Worm (Caenorhabditis elegans) whole organism, L3 larva: ENCODE measurements around the gene clec-158.

ENCODE experiments used
- R02D3.7 ChIP-seq: fragments of 150-350 bp; optimal IDR thresholded peaks from 2 replicates; lab custom pipeline; 2014; ENCODE audit warnings: missing biosample characterization, missing genetic modification characterization
- ZK546.5 ChIP-seq: sonication (generic microtip); optimal IDR thresholded peaks from 2 replicates; lab custom pipeline; 2017; ENCODE audit warnings: missing biosample characterization, missing genetic modification characterization
- aly-2 ChIP-seq: fragments of 150-350 bp; optimal IDR thresholded peaks from 2 replicates; lab custom pipeline; 2014; ENCODE audit warnings: missing biosample characterization, missing genetic modification characterization
- ama-1 ChIP-seq: fragments of 150-350 bp; optimal IDR thresholded peaks from 2 replicates; lab custom pipeline; 2018
- ceh-16 ChIP-seq: sonication (generic microtip); optimal IDR thresholded peaks from 2 replicates; lab custom pipeline; 2017; ENCODE audit warnings: missing biosample characterization, missing genetic modification characterization
- ceh-82 ChIP-seq: fragments of 150-350 bp; optimal IDR thresholded peaks from 2 replicates; lab custom pipeline; 2014; ENCODE audit warnings: missing biosample characterization, missing genetic modification characterization
- ceh-9 ChIP-seq: sonication (generic microtip); optimal IDR thresholded peaks from 2 replicates; lab custom pipeline; 2018; ENCODE audit warnings: missing biosample characterization, missing genetic modification characterization
- daf-12 ChIP-seq: fragments of 150-350 bp; optimal IDR thresholded peaks from 2 replicates; lab custom pipeline; 2014; ENCODE audit warnings: missing biosample characterization, missing genetic modification reagents, missing genetic modification characterization
- egl-27 ChIP-seq: sonication (generic microtip); optimal IDR thresholded peaks from 4 replicates; lab custom pipeline; 2017; ENCODE audit warnings: missing biosample characterization, missing genetic modification reagents, missing genetic modification characterization
- egl-5 ChIP-seq: fragments of 150-350 bp; optimal IDR thresholded peaks from 2 replicates; lab custom pipeline; 2017; ENCODE audit warnings: missing biosample characterization, missing genetic modification reagents, missing genetic modification characterization, inconsistent platforms
- elt-1 ChIP-seq: fragments of 150-350 bp; optimal IDR thresholded peaks from 2 replicates; lab custom pipeline; 2014; ENCODE audit warnings: missing biosample characterization, missing genetic modification characterization
- elt-2 ChIP-seq: sonication (generic microtip); optimal IDR thresholded peaks from 2 replicates; lab custom pipeline; 2016; ENCODE audit warnings: missing genetic modification reagents, mild to moderate bottlenecking, missing genetic modification characterization, missing compliant biosample characterization
- eor-1 ChIP-seq, 2 experiments: fragments of 150-350 bp; optimal IDR thresholded peaks; 2 replicates each; lab custom pipeline; 2014 to 2018; ENCODE audit warnings: missing biosample characterization in 2 of 2, missing genetic modification characterization in 2 of 2
- fos-1 ChIP-seq: fragments of 150-350 bp; optimal IDR thresholded peaks from 2 replicates; lab custom pipeline; 2014; ENCODE audit warnings: missing biosample characterization, missing genetic modification characterization
- hmg-11 ChIP-seq: sonication (generic microtip); optimal IDR thresholded peaks from 2 replicates; lab custom pipeline; 2016; ENCODE audit warnings: missing genetic modification characterization, missing compliant biosample characterization
- jun-1 ChIP-seq: fragments of 150-350 bp; optimal IDR thresholded peaks from 2 replicates; lab custom pipeline; 2014; ENCODE audit warnings: missing biosample characterization, missing genetic modification reagents, missing genetic modification characterization
- lin-15B ChIP-seq: fragments of 150-350 bp; optimal IDR thresholded peaks from 2 replicates; lab custom pipeline; 2014; ENCODE audit warnings: missing biosample characterization, missing genetic modification characterization
- lin-39 ChIP-seq: fragments of 150-350 bp; optimal IDR thresholded peaks from 2 replicates; lab custom pipeline; 2018; ENCODE audit warnings: missing biosample characterization, missing genetic modification reagents, missing genetic modification characterization
- lsy-12 ChIP-seq: sonication (generic microtip); optimal IDR thresholded peaks from 2 replicates; lab custom pipeline; 2016; ENCODE audit warnings: mild to moderate bottlenecking, missing genetic modification characterization, missing compliant biosample characterization
- mdl-1 ChIP-seq: fragments of 150-350 bp; optimal IDR thresholded peaks from 2 replicates; lab custom pipeline; 2014; ENCODE audit warnings: missing biosample characterization, missing genetic modification characterization
- nfya-1 ChIP-seq: sonication (generic microtip); optimal IDR thresholded peaks from 2 replicates; lab custom pipeline; 2017; ENCODE audit warnings: missing genetic modification characterization, mild to moderate bottlenecking, missing compliant biosample characterization, antibody characterized with exemption, moderate library complexity; ENCODE audit not compliant: insufficient read depth
- nhr-11 ChIP-seq: fragments of 150-350 bp; optimal IDR thresholded peaks from 2 replicates; lab custom pipeline; 2014; ENCODE audit warnings: missing biosample characterization, missing genetic modification characterization
- nhr-12 ChIP-seq: fragments of 150-350 bp; optimal IDR thresholded peaks from 2 replicates; lab custom pipeline; 2014; ENCODE audit warnings: missing biosample characterization, missing genetic modification characterization
- nhr-23 ChIP-seq: fragments of 150-350 bp; optimal IDR thresholded peaks from 2 replicates; lab custom pipeline; 2014; ENCODE audit warnings: missing biosample characterization, missing genetic modification reagents, missing genetic modification characterization
- nhr-237 ChIP-seq: fragments of 150-350 bp; optimal IDR thresholded peaks from 2 replicates; lab custom pipeline; 2014; ENCODE audit warnings: missing biosample characterization, missing genetic modification characterization
- nhr-25 ChIP-seq: sonication (generic microtip); optimal IDR thresholded peaks from 2 replicates; lab custom pipeline; 2017; ENCODE audit warnings: missing biosample characterization, missing genetic modification characterization
- nhr-43 ChIP-seq: sonication (generic microtip); optimal IDR thresholded peaks from 2 replicates; lab custom pipeline; 2016; ENCODE audit warnings: mild to moderate bottlenecking, missing genetic modification characterization, missing compliant biosample characterization; ENCODE audit not compliant: poor library complexity, severe bottlenecking
- nhr-67 ChIP-seq: fragments of 150-350 bp; optimal IDR thresholded peaks from 2 replicates; lab custom pipeline; 2014; ENCODE audit warnings: missing biosample characterization, missing genetic modification characterization
- nhr-76 ChIP-seq: fragments of 150-350 bp; sonication (generic microtip); optimal IDR thresholded peaks from 5 replicates; lab custom pipeline; 2014; ENCODE audit warnings: missing biosample characterization, missing genetic modification characterization
- pqm-1 ChIP-seq: fragments of 150-350 bp; optimal IDR thresholded peaks from 2 replicates; lab custom pipeline; 2017; ENCODE audit warnings: missing biosample characterization, missing genetic modification characterization, inconsistent platforms
- sea-2 ChIP-seq: fragments of 150-350 bp; sonication (generic microtip); optimal IDR thresholded peaks from 4 replicates; lab custom pipeline; 2014; ENCODE audit warnings: missing biosample characterization, missing genetic modification reagents, missing genetic modification characterization
- skn-1 ChIP-seq: fragments of 150-350 bp; optimal IDR thresholded peaks from 2 replicates; lab custom pipeline; 2014; ENCODE audit warnings: missing biosample characterization, missing genetic modification characterization
- snpc-4 ChIP-seq: fragments of 150-350 bp; optimal IDR thresholded peaks from 2 replicates; lab custom pipeline; 2014; ENCODE audit warnings: missing biosample characterization, missing genetic modification characterization
- tbx-2 ChIP-seq: sonication (generic microtip); optimal IDR thresholded peaks from 2 replicates; lab custom pipeline; 2016; ENCODE audit warnings: mild to moderate bottlenecking, missing genetic modification characterization, missing compliant biosample characterization
- unc-39 ChIP-seq: sonication (generic microtip); optimal IDR thresholded peaks from 4 replicates; lab custom pipeline; 2017; ENCODE audit warnings: missing biosample characterization, missing genetic modification characterization
- unc-62 ChIP-seq: fragments of 150-350 bp; sonication (generic microtip); optimal IDR thresholded peaks from 4 replicates; lab custom pipeline; 2014; ENCODE audit warnings: missing biosample characterization, missing genetic modification reagents, missing genetic modification characterization
- zag-1 ChIP-seq: fragments of 150-350 bp; optimal IDR thresholded peaks from 2 replicates; lab custom pipeline; 2014; ENCODE audit warnings: missing biosample characterization, missing genetic modification characterization
- ztf-11 ChIP-seq: fragments of 150-350 bp; optimal IDR thresholded peaks from 2 replicates; lab custom pipeline; 2014; ENCODE audit warnings: missing biosample characterization, missing genetic modification characterization

Gene clec-158

DNA sequence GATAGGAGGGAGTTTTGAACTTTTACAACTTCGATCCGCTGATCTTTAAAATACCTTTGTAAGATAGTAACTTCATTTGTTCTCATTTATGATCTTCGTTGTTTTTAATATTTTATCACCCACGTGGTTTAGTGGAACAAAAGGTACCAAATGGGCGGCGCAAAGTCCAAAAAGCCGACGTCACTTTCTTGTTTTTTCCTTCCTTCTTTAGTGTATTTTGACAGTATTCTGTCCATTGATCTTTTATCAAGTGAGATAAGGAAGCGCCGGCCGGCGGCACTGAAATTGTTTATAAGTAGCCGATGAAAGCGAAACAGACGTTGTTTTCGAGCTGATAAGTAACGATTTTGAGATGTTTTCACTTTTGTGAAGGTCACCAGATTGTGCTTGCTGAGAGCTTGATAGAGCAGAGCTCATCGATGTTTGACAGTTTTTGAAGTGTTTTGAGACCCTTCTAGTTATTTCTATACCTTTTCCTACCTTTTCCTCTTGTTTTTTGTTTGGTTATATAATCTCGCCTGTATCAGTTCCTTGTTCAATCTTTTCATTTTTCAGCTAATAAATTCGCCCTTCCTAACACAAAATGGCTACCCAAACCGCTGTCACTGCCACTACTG, 13.3 kb upstream of the clec-158 start, which contains the start of gene K04C2.3:
TSS of gene K04C2.3 (plus strand) at position 556 of the 617 bp plus-strand sequence.
- TF ChIP-seq ztf-11 (no peak), nhr-11 (tag; lab: Kevin White, UChicago) (no peak), lsy-12 (tag; lab: Kevin White, UChicago) (no peak), fos-1 (no peak), unc-62 (GFP tag; lab: Kevin White, UChicago) (no peak), snpc-4 (tag; lab: Kevin White, UChicago) (no peak), unc-39 (tag; lab: Kevin White, UChicago) (no peak), ZK546.5 (tag; lab: Kevin White, UChicago) (no peak), nhr-12 (no peak), pqm-1 (peak; percentile 89), jun-1 (peak; percentile 14), nfya-1 (tag; lab: Kevin White, UChicago) (no peak), R02D3.7 (no peak), aly-2 (tag; lab: Kevin White, UChicago) (no peak), nhr-237 (tag; lab: Kevin White, UChicago) (no peak), elt-2 (tag; lab: Kevin White, UChicago) (peak; percentile 31), nhr-23 (tag; lab: Kevin White, UChicago) (peak; percentile 40), nhr-43 (tag; lab: Kevin White, UChicago) (peak; percentile 67), lin-15B (no peak), sea-2 (no peak), nhr-25 (tag; lab: Kevin White, UChicago) (no peak), nhr-67 (tag; lab: Kevin White, UChicago) (no peak), ceh-16 (tag; lab: Kevin White, UChicago) (no peak)

ce11 chrIII:6871668-6872067, 12.3 kb upstream of the clec-158 start:
- TF ChIP-seq lin-39 (tag; lab: Kevin White, UChicago) (peak; percentile 18), egl-5 (tag; lab: Kevin White, UChicago) (peak; percentile 37), nhr-76 (no peak), R02D3.7 (no peak), nfya-1 (tag; lab: Kevin White, UChicago) (peak; percentile 33), eor-1 (tag; optimal IDR thresholded peaks at IDR 0.05; lab: Kevin White, UChicago) (no peak), ama-1 (peak; percentile 29)
- TF ChIP-seq, all 47 proteins: peak for 4

ce11 chrIII:6871067-6871466, 11.7 kb upstream of the clec-158 start:
- TF ChIP-seq daf-12: no peak
- TF ChIP-seq hmg-11: no peak
- TF ChIP-seq nhr-67 (tag; lab: Kevin White, UChicago): no peak
- no peak for TF ChIP-seq unc-39 (tag; lab: Kevin White, UChicago)
- no peak for TF ChIP-seq nhr-23 (tag; lab: Kevin White, UChicago)
- TF ChIP-seq tbx-2: no peak
- TF ChIP-seq nfya-1 (tag; lab: Kevin White, UChicago): peak; percentile 41
- no peak for TF ChIP-seq ceh-9 (tag; lab: Kevin White, UChicago)
- peak; percentile 59 for TF ChIP-seq lin-39 (tag; lab: Kevin White, UChicago)
- no peak for TF ChIP-seq egl-27 (tag; lab: Kevin White, UChicago)

ce11 chrIII:6869996-6870395, 10.6 kb upstream of the clec-158 start, which contains the start of gene K04C2.8:
Gene K04C2.8 (plus strand): TSS chrIII:6870296.
- TF ChIP-seq skn-1 (tag; lab: Kevin White, UChicago): no peak
- TF ChIP-seq ZK546.5 (tag; lab: Kevin White, UChicago): no peak
- no peak for TF ChIP-seq mdl-1 (tag; lab: Kevin White, UChicago)
- no peak for TF ChIP-seq unc-62 (GFP tag; lab: Kevin White, UChicago)
- TF ChIP-seq zag-1: no peak
- TF ChIP-seq daf-12: no peak
- TF ChIP-seq nhr-23 (tag; lab: Kevin White, UChicago): no peak
- TF ChIP-seq elt-1 (tag; lab: Kevin White, UChicago): no peak
- TF ChIP-seq unc-39 (tag; lab: Kevin White, UChicago): no peak
- no peak for TF ChIP-seq nhr-43 (tag; lab: Kevin White, UChicago)
- no peak for TF ChIP-seq nhr-11 (tag; lab: Kevin White, UChicago)
- no peak for TF ChIP-seq ceh-82 (tag; lab: Kevin White, UChicago)
- TF ChIP-seq jun-1: no peak
- no peak for TF ChIP-seq ama-1
- no peak for TF ChIP-seq sea-2
